Fruit fly (Drosophila melanogaster) whole organism, embryonic: ENCODE measurements around the gene VhaAC39-1.

Source experiments
- Asciz ChIP-seq: fragments of 200-800 bp; sonication (Bioruptor generic); optimal IDR thresholded peaks from 2 replicates; lab custom pipeline; 2017; ENCODE audit warnings: missing biosample characterization, mild to moderate bottlenecking, missing genetic modification characterization, missing genetic modification reagents
- Blimp-1 ChIP-seq: fragments of 200-800 bp; sonication (Bioruptor generic); optimal IDR thresholded peaks from 3 replicates; lab custom pipeline; 2018; ENCODE audit warnings: missing biosample characterization, missing genetic modification characterization, mild to moderate bottlenecking, moderate library complexity, missing genetic modification reagents
- CG12769 ChIP-seq: fragments of 200-800 bp; sonication (Bioruptor generic); optimal IDR thresholded peaks from 2 replicates; lab custom pipeline; 2019; ENCODE audit warnings: missing biosample characterization, mild to moderate bottlenecking, missing genetic modification characterization, moderate library complexity
- CG13775 ChIP-seq: fragments of 200-800 bp; sonication (Bioruptor generic); optimal IDR thresholded peaks from 3 replicates; lab custom pipeline; 2017; ENCODE audit warnings: missing biosample characterization, mild to moderate bottlenecking, missing genetic modification characterization
- CG14710 ChIP-seq: fragments of 200-800 bp; sonication (Bioruptor generic); optimal IDR thresholded peaks from 3 replicates; lab custom pipeline; 2019; ENCODE audit warnings: missing biosample characterization, mild to moderate bottlenecking, missing genetic modification characterization, moderate library complexity
- CG15479 ChIP-seq: fragments of 200-800 bp; sonication (Bioruptor generic); optimal IDR thresholded peaks from 3 replicates; lab custom pipeline; 2019; ENCODE audit warnings: missing biosample characterization, mild to moderate bottlenecking, missing genetic modification characterization, moderate library complexity
- CG15601 ChIP-seq: fragments of 200-800 bp; sonication (Bioruptor generic); optimal IDR thresholded peaks from 3 replicates; lab custom pipeline; 2019; ENCODE audit warnings: missing biosample characterization, mild to moderate bottlenecking, missing genetic modification characterization, moderate library complexity
- CG18011 ChIP-seq: fragments of 200-800 bp; sonication (Bioruptor generic); optimal IDR thresholded peaks from 2 replicates; lab custom pipeline; 2017; ENCODE audit warnings: missing biosample characterization, missing genetic modification characterization, mild to moderate bottlenecking, moderate library complexity, missing genotype
- CG2202 ChIP-seq: fragments of 200-800 bp; sonication (Bioruptor generic); optimal IDR thresholded peaks from 2 replicates; lab custom pipeline; 2018; ENCODE audit warnings: missing biosample characterization, mild to moderate bottlenecking, missing genetic modification characterization
- CG31224 ChIP-seq: fragments of 200-800 bp; sonication (Bioruptor generic); IDR thresholded peaks from 2 replicates; pipeline ENCODE4 v1.3.6; 2022; ENCODE audit warnings: missing biosample characterization, missing genetic modification characterization
- CG34376 ChIP-seq: fragments of 200-800 bp; sonication (Bioruptor generic); optimal IDR thresholded peaks from 2 replicates; lab custom pipeline; 2018; ENCODE audit warnings: missing biosample characterization, mild to moderate bottlenecking, missing genetic modification characterization
- CG4424 ChIP-seq: fragments of 200-800 bp; sonication (Bioruptor generic); optimal IDR thresholded peaks from 3 replicates; lab custom pipeline; 2016; ENCODE audit warnings: missing biosample characterization, missing genetic modification characterization
- CG6175 ChIP-seq: fragments of 200-800 bp; sonication (Bioruptor generic); IDR thresholded peaks from 3 replicates; pipeline ENCODE4 v1.3.6; 2022; ENCODE audit warnings: missing biosample characterization, missing genetic modification characterization
- CG6654 ChIP-seq: fragments of 200-800 bp; sonication (Bioruptor generic); optimal IDR thresholded peaks from 2 replicates; lab custom pipeline; 2017; ENCODE audit warnings: missing biosample characterization, mild to moderate bottlenecking, missing genetic modification characterization
- CG7987 ChIP-seq: fragments of 200-800 bp; sonication (Bioruptor generic); optimal IDR thresholded peaks from 2 replicates; lab custom pipeline; 2018; ENCODE audit warnings: missing biosample characterization, mild to moderate bottlenecking, missing genetic modification characterization, moderate library complexity
- CG9437 ChIP-seq: fragments of 200-800 bp; sonication (Bioruptor generic); optimal IDR thresholded peaks from 2 replicates; lab custom pipeline; 2018; ENCODE audit warnings: missing biosample characterization, mild to moderate bottlenecking, missing genetic modification characterization
- Drgx ChIP-seq: fragments of 200-800 bp; sonication (Bioruptor generic); IDR thresholded peaks from 2 replicates; pipeline ENCODE4 v1.3.6; 2022; ENCODE audit warnings: missing biosample characterization, missing genetic modification characterization
- HLH54F ChIP-seq: fragments of 200-800 bp; sonication (Bioruptor generic); optimal IDR thresholded peaks from 3 replicates; lab custom pipeline; 2016; ENCODE audit warnings: missing biosample characterization, missing genetic modification characterization
- PHDP ChIP-seq: fragments of 200-800 bp; sonication (Bioruptor generic); optimal IDR thresholded peaks from 3 replicates; lab custom pipeline; 2018; ENCODE audit warnings: missing biosample characterization, mild to moderate bottlenecking, missing genetic modification characterization, moderate library complexity
- Scr ChIP-seq: fragments of 200-800 bp; sonication (Bioruptor generic); IDR thresholded peaks from 2 replicates; pipeline ENCODE4 v1.3.6; 2022; ENCODE audit warnings: missing biosample characterization, missing genetic modification characterization; ENCODE audit not compliant: partially characterized antibody
- Trl ChIP-seq, 3 experiments: fragments of >200 bp in 2 of 3; fragments of 200-800 bp in 1 of 3; sonication (Bioruptor generic) in 1 of 3; optimal IDR thresholded peaks; 2 replicates in 1 of 3; 3 replicates in 2 of 3; lab custom pipeline; 2016 to 2017; ENCODE audit warnings: missing biosample characterization in 1 of 3, missing genetic modification characterization in 1 of 3
- Xrp1 ChIP-seq: fragments of 200-800 bp; sonication (Bioruptor generic); IDR thresholded peaks from 2 replicates; pipeline ENCODE4 v1.3.6; 2022; ENCODE audit warnings: missing biosample characterization, missing genetic modification characterization
- abd-A ChIP-seq: fragments of 200-800 bp; sonication (Bioruptor generic); optimal IDR thresholded peaks from 3 replicates; lab custom pipeline; 2019; ENCODE audit warnings: missing biosample characterization, mild to moderate bottlenecking, missing genetic modification characterization, moderate library complexity
- bsh ChIP-seq, 2 experiments: fragments of 200-800 bp; sonication (Bioruptor generic); optimal IDR thresholded peaks; 2 replicates each; lab custom pipeline; 2017 to 2018; ENCODE audit warnings: mild to moderate bottlenecking in 2 of 2, missing biosample characterization in 2 of 2, missing genetic modification characterization in 2 of 2, moderate library complexity in 1 of 2
- chinmo ChIP-seq: fragments of 200-800 bp; sonication (Bioruptor generic); IDR thresholded peaks from 4 replicates; pipeline ENCODE4 v1.3.6; 2022; ENCODE audit warnings: missing biosample characterization, missing genetic modification characterization; ENCODE audit not compliant: partially characterized antibody
- kni ChIP-seq: fragments of 200-800 bp; sonication (Bioruptor generic); optimal IDR thresholded peaks from 3 replicates; lab custom pipeline; 2017; ENCODE audit warnings: mild to moderate bottlenecking, missing biosample characterization, missing genetic modification reagents, missing genetic modification characterization
- nom ChIP-seq: fragments of 200-800 bp; sonication (Bioruptor generic); optimal IDR thresholded peaks from 2 replicates; lab custom pipeline; 2017; ENCODE audit warnings: missing biosample characterization, missing genetic modification characterization, mild to moderate bottlenecking, moderate library complexity, missing genetic modification reagents
- oc ChIP-seq: fragments of 200-800 bp; sonication (Bioruptor generic); optimal IDR thresholded peaks from 2 replicates; lab custom pipeline; 2018; ENCODE audit warnings: missing biosample characterization, mild to moderate bottlenecking, missing genetic modification characterization, moderate library complexity
- phol ChIP-seq: fragments of 200-800 bp; sonication (Bioruptor generic); optimal IDR thresholded peaks from 3 replicates; lab custom pipeline; 2018; ENCODE audit warnings: missing biosample characterization, mild to moderate bottlenecking, missing genetic modification characterization, moderate library complexity
- pita ChIP-seq: fragments of 200-800 bp; sonication (Bioruptor generic); optimal IDR thresholded peaks from 2 replicates; lab custom pipeline; 2017; ENCODE audit warnings: missing biosample characterization, mild to moderate bottlenecking, missing genetic modification characterization
- pros ChIP-seq: fragments of 200-800 bp; sonication (Bioruptor generic); optimal IDR thresholded peaks from 3 replicates; lab custom pipeline; 2019; ENCODE audit warnings: missing biosample characterization, mild to moderate bottlenecking, missing genetic modification characterization, moderate library complexity
- psq ChIP-seq: fragments of 200-800 bp; sonication (Bioruptor generic); optimal IDR thresholded peaks from 2 replicates; lab custom pipeline; 2017; ENCODE audit warnings: missing biosample characterization, missing genetic modification characterization
- sens ChIP-seq: fragments of 200-800 bp; sonication (Bioruptor generic); peaks from one replicate; lab custom pipeline; 2016; ENCODE audit warnings: missing biosample characterization, missing genetic modification characterization
- sob ChIP-seq: fragments of 200-800 bp; sonication (Bioruptor generic); IDR thresholded peaks from 2 replicates; pipeline ENCODE4 v1.3.6; 2022; ENCODE audit warnings: missing biosample characterization, missing genetic modification characterization
- sqz ChIP-seq: fragments of 200-800 bp; sonication (Bioruptor generic); optimal IDR thresholded peaks from 3 replicates; lab custom pipeline; 2018; ENCODE audit warnings: missing biosample characterization, mild to moderate bottlenecking, missing genetic modification characterization
- sr ChIP-seq: fragments of 200-800 bp; sonication (Bioruptor generic); IDR thresholded peaks from 3 replicates; pipeline ENCODE4 v1.3.6; 2022; ENCODE audit warnings: missing biosample characterization, missing genetic modification characterization
- tll ChIP-seq, 2 experiments: fragments of 200-800 bp in 1 of 2; fragments of >200 bp in 1 of 2; sonication (Bioruptor generic) in 1 of 2; optimal IDR thresholded peaks; 2 replicates each; lab custom pipeline; 2017 to 2019; ENCODE audit warnings: missing biosample characterization in 2 of 2, missing genetic modification characterization in 2 of 2, mild to moderate bottlenecking in 1 of 2, moderate library complexity in 1 of 2
- yki ChIP-seq: fragments of >200 bp; optimal IDR thresholded peaks from 3 replicates; lab custom pipeline; 2018

The VhaAC39-1 gene

dm6 chrX:3832226-3832625 lies 48.3 kb upstream of the VhaAC39-1 start (continued):
- TF ChIP-seq tll (GFP tag; optimal IDR thresholded peaks at IDR 0.05; lab: Kevin White, UChicago) (peak in 1 of 2 experiments; percentile 14), CG15601 (tag; lab: Kevin White, UChicago) (no peak), CG2202 (tag; lab: Kevin White, UChicago) (peak; percentile 46), HLH54F (GFP tag; lab: Kevin White, UChicago) (no peak), CG14710 (tag; lab: Kevin White, UChicago) (peak; percentile 28), Xrp1 (GFP tag; lab: Robert Waterston, UW) (0 out of 2 replicates have a peak, but pooled peaks have one; percentile 34), sens (GFP tag; lab: Kevin White, UChicago) (peak; percentile 63), Asciz (GFP tag; lab: Kevin White, UChicago) (peak; percentile 34), kni (GFP tag; lab: Kevin White, UChicago) (peak; percentile 48)

dm6 chrX:3833109-3833657 lies 47.4 kb upstream of the VhaAC39-1 start:
- TF ChIP-seq CG7987 (no peak), sob (GFP tag; lab: Robert Waterston, UW) (no peak), CG4424 (GFP tag; lab: Kevin White, UChicago) (no peak), nom (GFP tag; lab: Kevin White, UChicago) (peak; percentile 59), CG34376 (GFP tag; lab: Kevin White, UChicago) (no peak)

DNA sequence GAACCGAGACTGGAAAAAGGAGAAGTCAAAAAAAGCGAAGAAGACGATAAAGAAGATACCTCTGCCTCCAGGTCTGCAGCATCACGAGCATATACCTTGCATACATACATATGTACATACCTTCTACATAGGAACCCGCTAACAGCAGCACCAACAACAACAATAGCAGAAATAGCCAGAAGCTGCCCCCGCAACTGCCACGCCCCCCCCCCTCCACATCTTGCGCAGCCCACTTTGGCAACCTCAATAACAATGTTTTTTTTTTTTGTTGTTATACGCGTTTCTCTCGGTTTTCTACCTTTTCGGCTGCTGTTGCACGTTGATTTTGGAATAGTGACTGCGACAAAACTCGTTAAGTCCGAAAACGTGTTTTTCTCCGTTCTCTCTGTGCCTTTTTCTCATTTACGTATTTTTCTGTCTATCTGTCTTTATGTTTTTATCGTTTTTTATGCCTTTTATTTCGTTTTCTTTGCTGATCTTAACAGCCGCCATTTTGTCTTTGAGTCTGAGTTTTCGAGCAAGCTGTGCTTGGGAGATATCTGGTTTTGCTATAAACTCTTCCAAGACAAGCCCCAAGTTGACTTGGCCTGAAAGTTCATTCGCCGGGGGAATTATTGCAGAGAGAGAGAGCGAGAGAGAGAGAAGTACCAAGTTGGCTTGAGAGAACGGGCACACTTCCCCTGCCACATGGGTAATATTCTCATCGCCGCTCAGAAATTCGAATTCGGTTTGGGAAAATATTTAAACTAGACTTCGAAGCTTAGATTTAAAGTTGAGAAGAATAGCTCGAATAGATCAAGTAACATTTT lies 45.4 kb upstream of the VhaAC39-1 start:
- TF ChIP-seq sqz (GFP tag; lab: Kevin White, UChicago) (peak; percentile 60), kni (GFP tag; lab: Kevin White, UChicago) (peak; percentile 11), pita (GFP tag; lab: Kevin White, UChicago) (peak; percentile 3), phol (peak; percentile 31), Trl (optimal IDR thresholded peaks at IDR 0.05; lab: Kevin White, UChicago) (peak; percentile 77 to 87), Trl (GFP tag; optimal IDR thresholded peaks at IDR 0.05; lab: Kevin White, UChicago) (no peak), Drgx (peak; percentile 45), chinmo (GFP tag; lab: Robert Waterston, UW) (peak; percentile 77; the same call in 1 of the 4 replicates), CG18011 (peak; percentile 90), nom (GFP tag; lab: Kevin White, UChicago) (peak; percentile 89), sr (GFP tag; lab: Robert Waterston, UW) (peak; percentile 57; the same call in 2 of the 3 replicates), pros (peak; percentile 100), Blimp-1 (GFP tag; lab: Kevin White, UChicago) (no peak), psq (GFP tag; lab: Kevin White, UChicago) (peak; percentile 47), yki (lab: Kevin White, UChicago) (peak; percentile 31), CG9437 (GFP tag; lab: Kevin White, UChicago) (peak; percentile 74), CG12769 (tag; lab: Kevin White, UChicago) (peak; percentile 64), CG6654 (no peak), Scr (GFP tag; lab: Robert Waterston, UW) (no peak), CG6175 (peak; percentile 70; the same call in 2 of the 3 replicates), abd-A (tag; lab: Kevin White, UChicago) (peak; percentile 48), CG31224 (GFP tag; lab: Robert Waterston, UW) (no peak), oc (peak; percentile 12), bsh (GFP tag; optimal IDR thresholded peaks at IDR 0.05; lab: Kevin White, UChicago) (peak in 1 of 2 experiments; percentile 41), CG13775 (GFP tag; lab: Kevin White, UChicago) (no peak), PHDP (tag; lab: Kevin White, UChicago) (no peak), CG15479 (no peak)
